Worm (Caenorhabditis elegans) whole organism, mixed stage, embryonic: ENCODE measurements around the gene T14B4.3.

Experiments used
- elt-3 ChIP-seq: fragments of 150-350 bp; optimal IDR thresholded peaks from 2 replicates; lab custom pipeline; 2014; ENCODE audit warnings: missing biosample characterization, missing genetic modification characterization
- lin-13 ChIP-seq: fragments of 150-350 bp; optimal IDR thresholded peaks from 2 replicates; lab custom pipeline; 2014; ENCODE audit warnings: missing biosample characterization, missing genetic modification characterization
- lin-32 ChIP-seq: fragments of 200-800 bp; sonication (Bioruptor generic); optimal IDR thresholded peaks from 2 replicates; lab custom pipeline; 2018; ENCODE audit warnings: mild to moderate bottlenecking, missing genetic modification characterization, missing compliant biosample characterization
- mab-5 ChIP-seq: fragments of 150-350 bp; optimal IDR thresholded peaks from 2 replicates; lab custom pipeline; 2014; ENCODE audit warnings: missing biosample characterization, missing genetic modification characterization

ce11 chrII:6689088-6689487, 45.6 kb upstream of the T14B4.3 start:
- TF ChIP-seq mab-5 (tag; lab: Kevin White, UChicago) (no peak), lin-32 (GFP tag; lab: Kevin White, UChicago) (no peak), lin-13 (tag; lab: Kevin White, UChicago) (no peak), elt-3 (tag; lab: Kevin White, UChicago) (no peak)
